Worm (Caenorhabditis elegans) whole organism, young adult: Measurements from ENCODE around the gene ZK105.11.

Source experiments
- ama-1 ChIP-seq, 3 experiments: fragments of 150-350 bp in 1 of 3; sonication (generic microtip) in 2 of 3; optimal IDR thresholded peaks; 2 replicates each; lab custom pipeline; 2014 to 2018; ENCODE audit warnings: missing biosample characterization in 2 of 3, missing genetic modification characterization in 2 of 3, missing genetic modification reagents in 2 of 3
- dox-1 ChIP-seq: fragments of 200-800 bp; sonication (Bioruptor generic); IDR thresholded peaks from 2 replicates; pipeline ENCODE4 v1.3.6; 2022; ENCODE audit warnings: missing genetic modification reagents, missing genetic modification characterization, missing compliant biosample characterization
- hlh-12 ChIP-seq: sonication (generic microtip); optimal IDR thresholded peaks from 2 replicates; lab custom pipeline; 2016; ENCODE audit warnings: missing genetic modification characterization, missing compliant biosample characterization
- lin-54 ChIP-seq: fragments of 200-800 bp; sonication (Bioruptor generic); optimal IDR thresholded peaks from 2 replicates; lab custom pipeline; 2018; ENCODE audit warnings: mild to moderate bottlenecking, missing genetic modification characterization, missing compliant biosample characterization
- ztf-28 ChIP-seq: fragments of 200-800 bp; sonication (Bioruptor generic); IDR thresholded peaks from 2 replicates; pipeline ENCODE4 v1.3.6; 2022; ENCODE audit warnings: missing genetic modification reagents, missing genetic modification characterization, missing compliant biosample characterization

- TF ChIP-seq ama-1 (optimal IDR thresholded peaks at IDR 0.05; lab: Kevin White, UChicago) (no peak), ama-1 (GFP tag; optimal IDR thresholded peaks at IDR 0.05; lab: Kevin White, UChicago) (no peak), lin-54 (GFP tag; lab: Kevin White, UChicago) (no peak), hlh-12 (tag; lab: Kevin White, UChicago) (no peak), ztf-28 (GFP tag; lab: Robert Waterston, UW) (no peak), dox-1 (no peak)
Observed at ce11 chrV:7717629-7718028, 9.2 kb upstream of the ZK105.11 start, which contains the start of gene ZK105.5.
